Worm (Caenorhabditis elegans) whole organism, L3 larva: ENCODE measurements around the gene T22D1.8.

Source experiments
- R02D3.7 ChIP-seq: fragments of 150-350 bp; optimal IDR thresholded peaks from 2 replicates; lab custom pipeline; 2014; ENCODE audit warnings: missing biosample characterization, missing genetic modification characterization
- ZK546.5 ChIP-seq: sonication (generic microtip); optimal IDR thresholded peaks from 2 replicates; lab custom pipeline; 2017; ENCODE audit warnings: missing biosample characterization, missing genetic modification characterization
- aly-2 ChIP-seq: fragments of 150-350 bp; optimal IDR thresholded peaks from 2 replicates; lab custom pipeline; 2014; ENCODE audit warnings: missing biosample characterization, missing genetic modification characterization
- ceh-16 ChIP-seq: sonication (generic microtip); optimal IDR thresholded peaks from 2 replicates; lab custom pipeline; 2017; ENCODE audit warnings: missing biosample characterization, missing genetic modification characterization
- ceh-28 ChIP-seq: fragments of 150-350 bp; optimal IDR thresholded peaks from 2 replicates; lab custom pipeline; 2014; ENCODE audit warnings: missing biosample characterization, missing genetic modification reagents, missing genetic modification characterization
- ceh-82 ChIP-seq: fragments of 150-350 bp; optimal IDR thresholded peaks from 2 replicates; lab custom pipeline; 2014; ENCODE audit warnings: missing biosample characterization, missing genetic modification characterization
- ceh-9 ChIP-seq: sonication (generic microtip); optimal IDR thresholded peaks from 2 replicates; lab custom pipeline; 2018; ENCODE audit warnings: missing biosample characterization, missing genetic modification characterization
- daf-12 ChIP-seq: fragments of 150-350 bp; optimal IDR thresholded peaks from 2 replicates; lab custom pipeline; 2014; ENCODE audit warnings: missing biosample characterization, missing genetic modification reagents, missing genetic modification characterization
- egl-27 ChIP-seq: sonication (generic microtip); optimal IDR thresholded peaks from 4 replicates; lab custom pipeline; 2017; ENCODE audit warnings: missing biosample characterization, missing genetic modification reagents, missing genetic modification characterization
- elt-1 ChIP-seq: fragments of 150-350 bp; optimal IDR thresholded peaks from 2 replicates; lab custom pipeline; 2014; ENCODE audit warnings: missing biosample characterization, missing genetic modification characterization
- elt-2 ChIP-seq: sonication (generic microtip); optimal IDR thresholded peaks from 2 replicates; lab custom pipeline; 2016; ENCODE audit warnings: missing genetic modification reagents, mild to moderate bottlenecking, missing genetic modification characterization, missing compliant biosample characterization
- elt-3 ChIP-seq, 3 experiments: fragments of 150-350 bp in 1 of 3; sonication (generic microtip) in 2 of 3; optimal IDR thresholded peaks; 2 replicates in 2 of 3; 4 replicates in 1 of 3; lab custom pipeline; 2014 to 2017; ENCODE audit warnings: missing biosample characterization in 3 of 3, missing genetic modification characterization in 3 of 3
- eor-1 ChIP-seq, 2 experiments: fragments of 150-350 bp; optimal IDR thresholded peaks; 2 replicates each; lab custom pipeline; 2014 to 2018; ENCODE audit warnings: missing biosample characterization in 2 of 2, missing genetic modification characterization in 2 of 2
- fkh-10 ChIP-seq: sonication (generic microtip); optimal IDR thresholded peaks from 2 replicates; lab custom pipeline; 2017; ENCODE audit warnings: missing biosample characterization, missing genetic modification reagents, missing genetic modification characterization
- fkh-2 ChIP-seq: fragments of 150-350 bp; optimal IDR thresholded peaks from 2 replicates; lab custom pipeline; 2014; ENCODE audit warnings: missing biosample characterization, missing genetic modification reagents, missing genetic modification characterization
- fos-1 ChIP-seq: fragments of 150-350 bp; optimal IDR thresholded peaks from 2 replicates; lab custom pipeline; 2014; ENCODE audit warnings: missing biosample characterization, missing genetic modification characterization
- hmg-11 ChIP-seq: sonication (generic microtip); optimal IDR thresholded peaks from 2 replicates; lab custom pipeline; 2016; ENCODE audit warnings: missing genetic modification characterization, missing compliant biosample characterization
- jun-1 ChIP-seq: fragments of 150-350 bp; optimal IDR thresholded peaks from 2 replicates; lab custom pipeline; 2014; ENCODE audit warnings: missing biosample characterization, missing genetic modification reagents, missing genetic modification characterization
- lin-15B ChIP-seq: fragments of 150-350 bp; optimal IDR thresholded peaks from 2 replicates; lab custom pipeline; 2014; ENCODE audit warnings: missing biosample characterization, missing genetic modification characterization
- lin-39 ChIP-seq: fragments of 150-350 bp; optimal IDR thresholded peaks from 2 replicates; lab custom pipeline; 2018; ENCODE audit warnings: missing biosample characterization, missing genetic modification reagents, missing genetic modification characterization
- mdl-1 ChIP-seq: fragments of 150-350 bp; optimal IDR thresholded peaks from 2 replicates; lab custom pipeline; 2014; ENCODE audit warnings: missing biosample characterization, missing genetic modification characterization
- mml-1 ChIP-seq: fragments of 150-350 bp; sonication (generic microtip); optimal IDR thresholded peaks from 3 replicates; lab custom pipeline; 2014; ENCODE audit warnings: missing biosample characterization, missing genetic modification characterization
- nfya-1 ChIP-seq: sonication (generic microtip); optimal IDR thresholded peaks from 2 replicates; lab custom pipeline; 2017; ENCODE audit warnings: missing genetic modification characterization, mild to moderate bottlenecking, missing compliant biosample characterization, antibody characterized with exemption, moderate library complexity; ENCODE audit not compliant: insufficient read depth
- nhr-11 ChIP-seq: fragments of 150-350 bp; optimal IDR thresholded peaks from 2 replicates; lab custom pipeline; 2014; ENCODE audit warnings: missing biosample characterization, missing genetic modification characterization
- nhr-12 ChIP-seq: fragments of 150-350 bp; optimal IDR thresholded peaks from 2 replicates; lab custom pipeline; 2014; ENCODE audit warnings: missing biosample characterization, missing genetic modification characterization
- nhr-23 ChIP-seq: fragments of 150-350 bp; optimal IDR thresholded peaks from 2 replicates; lab custom pipeline; 2014; ENCODE audit warnings: missing biosample characterization, missing genetic modification reagents, missing genetic modification characterization
- nhr-25 ChIP-seq: sonication (generic microtip); optimal IDR thresholded peaks from 2 replicates; lab custom pipeline; 2017; ENCODE audit warnings: missing biosample characterization, missing genetic modification characterization
- nhr-43 ChIP-seq: sonication (generic microtip); optimal IDR thresholded peaks from 2 replicates; lab custom pipeline; 2016; ENCODE audit warnings: mild to moderate bottlenecking, missing genetic modification characterization, missing compliant biosample characterization; ENCODE audit not compliant: poor library complexity, severe bottlenecking
- nhr-67 ChIP-seq: fragments of 150-350 bp; optimal IDR thresholded peaks from 2 replicates; lab custom pipeline; 2014; ENCODE audit warnings: missing biosample characterization, missing genetic modification characterization
- nhr-76 ChIP-seq: fragments of 150-350 bp; sonication (generic microtip); optimal IDR thresholded peaks from 5 replicates; lab custom pipeline; 2014; ENCODE audit warnings: missing biosample characterization, missing genetic modification characterization
- nhr-77 ChIP-seq: fragments of 150-350 bp; optimal IDR thresholded peaks from 2 replicates; lab custom pipeline; 2014; ENCODE audit warnings: missing biosample characterization, missing genetic modification characterization
- pha-4 ChIP-seq: fragments of 150-350 bp; optimal IDR thresholded peaks from 2 replicates; lab custom pipeline; 2014; ENCODE audit warnings: missing biosample characterization, missing genetic modification reagents, missing genetic modification characterization
- pqm-1 ChIP-seq: fragments of 150-350 bp; optimal IDR thresholded peaks from 2 replicates; lab custom pipeline; 2017; ENCODE audit warnings: missing biosample characterization, missing genetic modification characterization, inconsistent platforms
- skn-1 ChIP-seq: fragments of 150-350 bp; optimal IDR thresholded peaks from 2 replicates; lab custom pipeline; 2014; ENCODE audit warnings: missing biosample characterization, missing genetic modification characterization
- tbx-2 ChIP-seq: sonication (generic microtip); optimal IDR thresholded peaks from 2 replicates; lab custom pipeline; 2016; ENCODE audit warnings: mild to moderate bottlenecking, missing genetic modification characterization, missing compliant biosample characterization
- unc-39 ChIP-seq: sonication (generic microtip); optimal IDR thresholded peaks from 4 replicates; lab custom pipeline; 2017; ENCODE audit warnings: missing biosample characterization, missing genetic modification characterization
- unc-62 ChIP-seq: fragments of 150-350 bp; sonication (generic microtip); optimal IDR thresholded peaks from 4 replicates; lab custom pipeline; 2014; ENCODE audit warnings: missing biosample characterization, missing genetic modification reagents, missing genetic modification characterization
- zag-1 ChIP-seq: fragments of 150-350 bp; optimal IDR thresholded peaks from 2 replicates; lab custom pipeline; 2014; ENCODE audit warnings: missing biosample characterization, missing genetic modification characterization
- ztf-11 ChIP-seq: fragments of 150-350 bp; optimal IDR thresholded peaks from 2 replicates; lab custom pipeline; 2014; ENCODE audit warnings: missing biosample characterization, missing genetic modification characterization

T22D1.8 gene

DNA sequence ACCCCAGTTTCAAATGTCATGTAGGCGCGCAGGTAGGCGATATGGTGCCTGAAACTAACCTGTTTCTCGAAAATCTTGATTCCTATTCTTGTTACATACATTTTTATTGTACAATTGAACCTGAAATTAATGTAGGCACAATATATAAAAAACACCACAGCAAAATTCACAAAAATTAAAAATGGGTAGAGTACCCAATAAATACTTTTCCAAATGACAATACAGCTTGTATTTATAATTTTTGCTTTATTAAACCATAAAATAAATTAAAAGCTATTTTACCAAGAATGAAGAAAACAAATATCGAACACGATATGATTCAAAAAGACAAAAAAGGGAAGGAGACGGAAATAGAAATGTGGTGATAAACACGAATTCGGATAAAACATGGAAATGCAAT, 22.8 kb downstream of the T22D1.8 start, which contains the start of gene tre-2:
Gene tre-2 (minus strand): TSS at position 101 of the 400 bp plus-strand sequence.
- no peak for TF ChIP-seq jun-1 (tag; lab: Kevin White, UChicago)
- no peak for TF ChIP-seq ceh-82
- TF ChIP-seq egl-27 (tag; lab: Kevin White, UChicago): no peak
- no peak for TF ChIP-seq nhr-76
- TF ChIP-seq fos-1: no peak
- TF ChIP-seq tbx-2 (tag; lab: Kevin White, UChicago): no peak
- no peak for TF ChIP-seq elt-2 (tag; lab: Kevin White, UChicago)
- TF ChIP-seq elt-3 (tag; optimal IDR thresholded peaks at IDR 0.05; lab: Kevin White, UChicago): no peak
- TF ChIP-seq nhr-11: no peak
- TF ChIP-seq lin-39 (tag; lab: Kevin White, UChicago): no peak
- TF ChIP-seq pha-4 (tag; lab: Kevin White, UChicago): no peak
- TF ChIP-seq unc-39 (tag; lab: Kevin White, UChicago): no peak

- peak; percentile 39 for TF ChIP-seq ceh-28 (tag; lab: Kevin White, UChicago)
- TF ChIP-seq nhr-43 (tag; lab: Kevin White, UChicago): no peak
- peak; percentile 82 for TF ChIP-seq nfya-1
- TF ChIP-seq ceh-16 (tag; lab: Kevin White, UChicago): no peak
- TF ChIP-seq nhr-11: peak; percentile 31
- TF ChIP-seq zag-1: no peak
- peak; percentile 62 for TF ChIP-seq mml-1 (tag; lab: Kevin White, UChicago)
- TF ChIP-seq fkh-10 (GFP tag; lab: Kevin White, UChicago): peak; percentile 8
- peak; percentile 65 for TF ChIP-seq lin-39 (tag; lab: Kevin White, UChicago)
- TF ChIP-seq pha-4 (tag; lab: Kevin White, UChicago): peak; percentile 87
- peak; percentile 27 for TF ChIP-seq lin-15B (tag; lab: Kevin White, UChicago)
- peak; percentile 26 for TF ChIP-seq fkh-2
- TF ChIP-seq mdl-1 (tag; lab: Kevin White, UChicago): peak; percentile 32
These were observed 25.0 kb downstream of the T22D1.8 start for ce11 chrIV:6881183-6881582.

DNA sequence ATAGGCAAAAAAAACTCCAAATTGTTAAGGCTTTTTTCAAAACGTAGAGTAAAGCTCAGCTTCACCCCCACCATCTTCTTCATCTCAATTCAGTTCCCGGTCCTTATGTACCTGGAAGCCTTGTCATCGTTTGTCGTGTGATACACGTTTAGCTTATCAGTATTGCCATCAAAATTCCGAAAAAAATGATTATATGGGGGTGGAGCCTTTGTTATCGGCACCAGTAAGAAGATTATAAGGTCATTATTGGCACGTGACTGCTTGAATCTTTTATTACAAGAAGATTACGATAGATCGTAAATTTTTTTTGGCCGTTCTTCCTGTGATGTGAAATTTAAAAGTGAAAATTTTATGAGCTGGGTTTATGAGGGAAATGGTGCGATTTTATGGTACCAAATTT, 25.7 kb downstream of the T22D1.8 start:
- no peak for TF ChIP-seq aly-2 (tag; lab: Kevin White, UChicago)
- no peak for TF ChIP-seq unc-39 (tag; lab: Kevin White, UChicago)
- no peak for TF ChIP-seq unc-62 (GFP tag; lab: Kevin White, UChicago)
- no peak for TF ChIP-seq tbx-2 (tag; lab: Kevin White, UChicago)
- peak; percentile 4 for TF ChIP-seq pha-4 (tag; lab: Kevin White, UChicago)
- peak; percentile 97 for TF ChIP-seq pqm-1
- peak; percentile 98 for TF ChIP-seq elt-2 (tag; lab: Kevin White, UChicago)
- TF ChIP-seq zag-1: no peak
- no peak for TF ChIP-seq hmg-11 (tag; lab: Kevin White, UChicago)
- peak; percentile 53 for TF ChIP-seq jun-1 (tag; lab: Kevin White, UChicago)

DNA sequence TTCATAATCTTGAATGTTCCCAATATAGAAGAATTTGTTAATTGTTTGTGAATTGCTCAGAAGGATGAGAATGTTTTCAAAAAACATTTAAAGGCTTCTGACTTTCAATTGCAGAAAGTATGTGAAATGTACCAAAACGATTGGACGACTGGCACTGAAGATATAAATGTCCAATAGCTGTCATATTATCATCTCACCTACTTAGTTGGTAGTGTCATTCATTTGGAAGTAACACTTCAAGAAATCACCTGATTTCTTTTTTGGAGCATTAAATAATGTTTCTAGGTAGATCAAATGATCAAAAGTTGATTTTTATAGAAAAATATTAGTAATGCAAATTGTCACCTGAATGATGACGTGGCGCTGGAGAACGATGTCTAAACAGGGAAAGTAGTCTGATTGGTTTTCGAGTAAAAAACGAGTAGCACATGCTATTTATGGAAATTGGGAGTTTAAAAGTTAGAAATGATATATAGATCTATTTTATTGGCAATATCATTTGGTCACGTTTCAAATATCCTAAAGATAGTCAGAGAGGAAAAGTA, 26.4 kb downstream of the T22D1.8 start:
- TF ChIP-seq nhr-11 (no peak), nhr-67 (tag; lab: Kevin White, UChicago) (no peak), ztf-11 (tag; lab: Kevin White, UChicago) (no peak), elt-1 (tag; lab: Kevin White, UChicago) (no peak)

DNA sequence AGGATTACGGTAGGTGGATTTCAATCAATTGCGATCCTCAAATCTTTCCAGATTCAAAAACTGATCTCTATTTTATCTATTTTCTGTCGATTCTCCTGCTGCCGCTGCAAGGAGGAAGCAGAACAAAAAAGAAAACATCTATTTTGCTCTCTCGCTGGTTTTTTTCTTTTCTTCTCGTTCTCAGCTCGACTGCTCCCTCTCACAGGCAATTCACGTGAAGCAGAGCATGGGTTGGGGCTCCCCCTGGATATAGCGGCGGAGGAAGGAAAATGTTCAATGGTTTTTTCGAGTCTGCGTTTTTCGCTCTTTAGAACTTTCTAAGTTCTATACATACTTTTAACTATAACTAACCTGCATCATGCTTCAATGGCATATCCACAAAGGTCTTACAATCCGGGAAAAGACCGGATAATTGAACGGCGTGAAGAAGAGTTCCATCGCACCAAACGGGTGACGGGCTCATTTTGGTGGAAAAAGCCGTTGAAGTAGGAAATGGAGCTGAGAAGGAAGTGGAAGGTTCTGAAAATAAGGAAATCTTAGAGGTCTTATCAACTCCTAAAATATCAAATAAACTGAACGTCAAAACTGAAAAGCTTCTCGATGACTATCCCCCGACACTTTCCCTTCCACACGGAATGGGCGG, 27.1 kb downstream of the T22D1.8 start:
- peak; percentile 15 for TF ChIP-seq fkh-2
- TF ChIP-seq unc-39 (tag; lab: Kevin White, UChicago): no peak
- TF ChIP-seq unc-62 (GFP tag; lab: Kevin White, UChicago): no peak
- TF ChIP-seq egl-27 (tag; lab: Kevin White, UChicago): peak; percentile 13
- TF ChIP-seq ceh-82: no peak
- TF ChIP-seq tbx-2 (tag; lab: Kevin White, UChicago): no peak
- peak; percentile 99 for TF ChIP-seq mml-1 (tag; lab: Kevin White, UChicago)
- no peak for TF ChIP-seq eor-1 (tag; optimal IDR thresholded peaks at IDR 0.05; lab: Kevin White, UChicago)
- TF ChIP-seq nhr-23 (tag; lab: Kevin White, UChicago): no peak
- no peak for TF ChIP-seq daf-12 (tag; lab: Kevin White, UChicago)
- no peak for TF ChIP-seq nhr-76
- TF ChIP-seq fos-1: no peak
- TF ChIP-seq ceh-28 (tag; lab: Kevin White, UChicago): no peak
- peak; percentile 33 for TF ChIP-seq lin-39 (tag; lab: Kevin White, UChicago)
- no peak for TF ChIP-seq ceh-9 (tag; lab: Kevin White, UChicago)
- TF ChIP-seq hmg-11 (tag; lab: Kevin White, UChicago): no peak
- TF ChIP-seq nhr-11: peak; percentile 62
- no peak for TF ChIP-seq jun-1 (tag; lab: Kevin White, UChicago)
- peak; percentile 82 for TF ChIP-seq nfya-1
- peak; percentile 9 for TF ChIP-seq lin-15B (tag; lab: Kevin White, UChicago)
- peak; percentile 72 for TF ChIP-seq fkh-10 (GFP tag; lab: Kevin White, UChicago)
- no peak for TF ChIP-seq ZK546.5 (tag; lab: Kevin White, UChicago)
- TF ChIP-seq zag-1: no peak
- TF ChIP-seq nhr-12 (tag; lab: Kevin White, UChicago): no peak
- no peak for TF ChIP-seq nhr-77 (tag; lab: Kevin White, UChicago)
- no peak for TF ChIP-seq R02D3.7 (tag; lab: Kevin White, UChicago)
- no peak for TF ChIP-seq nhr-25 (tag; lab: Kevin White, UChicago)
- no peak for TF ChIP-seq nhr-67 (tag; lab: Kevin White, UChicago)
- no peak for TF ChIP-seq ztf-11 (tag; lab: Kevin White, UChicago)
- TF ChIP-seq skn-1 (tag; lab: Kevin White, UChicago): peak; percentile 10
- TF ChIP-seq elt-3 (tag; optimal IDR thresholded peaks at IDR 0.05; lab: Kevin White, UChicago): no peak
